Fruit fly (Drosophila melanogaster) Kc167 (cell line): Measurements from ENCODE around the gene CG5070.

ENCODE experiments used
- Myc ChIP-seq: fragments of >200 bp; optimal IDR thresholded peaks from 2 replicates; lab custom pipeline; 2017; ENCODE audit warnings: missing external identifiers
- h ChIP-seq: fragments of >200 bp; optimal IDR thresholded peaks from 3 replicates; lab custom pipeline; 2018; ENCODE audit warnings: missing external identifiers
- insv ChIP-seq: fragments of >200 bp; optimal IDR thresholded peaks from 3 replicates; lab custom pipeline; 2018; ENCODE audit warnings: missing external identifiers
- psq ChIP-seq: fragments of >200 bp; optimal IDR thresholded peaks from 2 replicates; lab custom pipeline; 2017; ENCODE audit warnings: missing external identifiers

DNA sequence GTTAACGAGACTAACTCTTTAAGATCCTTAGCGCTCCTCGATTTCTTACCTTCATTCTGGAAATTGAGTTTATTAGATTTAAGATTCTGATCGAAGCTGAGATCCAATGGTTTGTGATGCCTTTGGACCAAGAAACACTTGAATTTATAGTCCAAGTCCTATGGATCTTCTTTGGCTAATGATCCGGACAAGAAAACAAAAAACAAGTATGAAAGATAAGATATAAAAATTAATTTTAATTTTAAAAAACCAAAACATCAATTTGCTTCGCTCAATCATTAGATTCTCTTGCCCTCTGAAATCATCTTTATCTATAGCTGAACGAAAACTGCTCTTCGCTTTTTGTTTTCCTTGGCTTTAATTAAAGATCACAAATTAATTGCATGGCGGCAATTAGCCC is 28.0 kb downstream of the CG5070 start, which contains the start of gene CG10597:
- TF ChIP-seq Myc (lab: Kevin White, UChicago), result no peak
- TF ChIP-seq psq (lab: Kevin White, UChicago), result no peak
- TF ChIP-seq insv, result no peak
- no peak for TF ChIP-seq h (lab: Kevin White, UChicago)
